Worm (Caenorhabditis elegans): Measurements from ENCODE around the gene ZC132.11.

ce11 chrV:4341736-4342135 is 43.3 kb upstream of the ZC132.11 start:
- TF ChIP-seq blmp-1 (tag; optimal IDR thresholded peaks at IDR 0.05) (no peak), snpc-4 (tag; optimal IDR thresholded peaks at IDR 0.05) (no peak), unc-62 (GFP tag; optimal IDR thresholded peaks at IDR 0.05) (no peak), lsy-2 (tag; optimal IDR thresholded peaks at IDR 0.05) (no peak), nhr-11 (tag; optimal IDR thresholded peaks at IDR 0.05) (no peak), ama-1 (optimal IDR thresholded peaks at IDR 0.05) (no peak), C34B4.2 (tag; optimal IDR thresholded peaks at IDR 0.05) (no peak), zag-1 (tag; optimal IDR thresholded peaks at IDR 0.05) (no peak), unc-86 (tag; optimal IDR thresholded peaks at IDR 0.05) (no peak), ets-5 (GFP tag; IDR thresholded peaks at IDR 0.05) (no peak)

Data from whole organism, L1 larva.